Fruit fly (Drosophila melanogaster) whole organism, larva: ENCODE measurements around the gene UbcE2H.
A peak's percentile ranks its signal among the peaks of the same experiment; 100 is the strongest.

Experiments
- noc ChIP-seq: fragments of 200-800 bp; sonication (Bioruptor generic); optimal IDR thresholded peaks from 3 replicates; lab custom pipeline; 2019; ENCODE audit warnings: missing biosample characterization, mild to moderate bottlenecking, missing genetic modification characterization, moderate library complexity

The UbcE2H gene

DNA sequence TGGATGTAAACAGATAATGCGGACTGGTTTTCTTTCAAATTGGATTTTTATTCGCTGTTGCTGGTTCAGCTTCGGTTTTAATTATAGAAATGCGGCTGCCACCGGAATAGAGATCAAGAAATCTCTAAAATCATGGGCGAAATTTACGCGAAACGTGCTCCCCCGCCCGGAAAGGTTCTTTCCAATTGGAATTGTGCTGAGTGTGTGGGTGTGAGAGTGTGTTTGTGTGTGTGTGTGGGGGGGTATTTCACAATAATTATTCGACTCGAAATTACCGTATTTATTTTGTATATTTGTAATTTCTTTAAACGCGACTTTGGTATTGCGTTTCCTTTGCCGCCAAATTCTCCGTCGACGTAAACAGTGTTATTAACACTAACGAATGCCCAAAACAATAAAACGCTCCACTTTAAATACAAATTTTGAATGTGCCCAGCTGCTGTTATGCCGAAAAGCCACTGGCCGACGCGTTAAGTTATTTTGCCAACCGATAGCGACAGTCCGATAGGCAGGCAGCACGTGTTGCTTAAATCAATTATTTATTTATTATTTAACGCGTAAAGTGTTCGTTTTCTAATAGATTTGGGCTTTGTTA, 21.9 kb upstream of the UbcE2H start, which contains the start of gene Gclc:
TSS of gene Gclc (minus strand) at position 431 of the 595 bp plus-strand sequence.
- peak; percentile 17 for TF ChIP-seq noc (tag; lab: Kevin White, UChicago)

DNA sequence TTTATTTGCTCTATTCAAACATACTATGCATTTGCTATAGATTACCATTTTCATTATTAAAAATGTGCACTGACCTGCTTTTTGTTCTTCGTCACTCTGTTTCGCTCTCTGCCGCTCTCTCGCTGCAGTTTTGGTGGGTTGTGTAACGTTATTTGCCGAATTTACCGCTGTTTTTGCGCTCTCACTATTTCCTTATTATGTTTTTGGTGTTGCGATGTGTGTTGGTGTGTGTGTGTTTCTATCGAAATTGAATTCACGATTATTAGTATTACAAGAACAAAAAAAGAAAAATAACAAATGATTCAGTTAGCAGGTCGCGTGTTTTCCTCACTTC, 21.4 kb upstream of the UbcE2H start:
- no peak for TF ChIP-seq noc (tag; lab: Kevin White, UChicago)

DNA sequence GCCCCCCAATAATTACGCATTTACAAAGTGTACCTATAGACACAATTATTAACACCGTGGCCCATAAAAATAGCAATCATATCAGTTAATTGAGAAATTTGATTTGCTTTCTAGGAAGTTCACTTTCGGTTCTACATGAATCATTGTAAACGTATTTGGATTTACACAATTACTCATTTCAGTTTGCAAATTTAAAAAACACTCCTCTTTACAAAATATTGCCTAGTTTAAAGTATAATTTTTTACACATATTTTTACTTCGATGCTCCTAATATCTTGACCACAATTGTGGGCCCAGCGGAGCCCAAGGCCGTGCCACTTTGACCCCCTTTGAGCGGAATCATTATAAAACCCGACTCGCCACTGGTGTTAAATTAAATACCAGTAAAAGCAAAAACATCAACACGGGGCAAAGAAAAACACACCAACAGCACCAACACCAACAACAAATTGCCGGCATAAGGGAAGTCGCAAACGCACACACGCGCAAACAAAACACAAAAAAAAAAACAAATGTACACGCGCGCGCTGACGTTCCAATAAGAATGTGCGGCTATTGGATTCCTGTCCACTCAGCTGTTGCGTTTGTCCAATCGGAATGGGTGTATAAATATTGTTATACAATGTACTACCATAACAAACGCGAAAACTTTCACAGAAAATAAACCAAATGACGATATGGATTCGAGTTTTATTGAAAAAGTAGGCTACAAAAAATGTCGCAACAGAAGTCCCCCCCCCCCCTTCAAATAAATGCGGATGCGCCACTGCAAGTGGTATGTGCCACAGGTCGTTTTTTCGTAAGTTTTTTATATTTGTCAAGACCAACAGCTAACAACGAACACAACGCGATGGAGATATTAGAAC, 20.8 kb upstream of the UbcE2H start:
- TF ChIP-seq noc (tag; lab: Kevin White, UChicago): peak; percentile 77

DNA sequence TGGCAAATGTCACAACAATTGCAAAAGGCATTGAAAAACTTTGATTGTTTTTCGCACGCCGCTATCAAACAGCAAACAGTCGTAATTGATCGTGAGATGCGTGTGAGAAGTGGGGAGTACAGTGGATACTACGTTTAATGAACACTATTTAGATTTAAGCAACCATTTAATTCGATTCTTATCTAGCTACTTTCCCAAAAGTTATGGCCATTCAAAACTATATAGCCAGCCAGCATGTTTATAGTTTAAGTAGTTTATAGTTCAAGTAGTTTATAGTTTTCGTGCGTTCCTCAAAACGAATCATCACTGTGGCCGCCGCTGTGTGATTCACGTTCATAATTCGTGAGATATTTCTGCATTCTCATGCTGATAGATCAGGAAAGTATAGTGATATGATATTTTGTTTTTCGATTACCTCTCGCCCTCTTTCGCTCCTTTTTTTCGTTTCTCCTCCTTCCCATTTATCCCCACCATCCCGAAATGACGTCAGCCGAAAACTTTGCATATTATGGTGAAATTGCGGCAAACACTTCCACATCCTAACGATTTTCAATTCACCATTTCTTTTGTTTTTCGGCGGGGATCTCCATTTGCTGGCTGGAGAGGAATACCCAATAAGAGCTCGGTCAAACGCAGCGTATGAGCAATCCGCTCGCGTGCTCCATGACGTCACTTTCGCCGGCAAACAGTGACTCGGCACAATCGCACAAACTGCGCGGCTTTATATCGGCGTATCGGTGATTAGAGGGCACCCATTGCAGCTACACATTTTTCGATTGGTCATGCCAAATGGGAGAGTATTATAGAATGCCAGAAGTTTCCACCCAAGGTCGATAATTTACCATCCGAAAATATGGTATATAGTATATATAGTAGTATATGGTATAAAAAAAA, 19.8 kb upstream of the UbcE2H start:
- peak; percentile 93 for TF ChIP-seq noc (tag; lab: Kevin White, UChicago)

DNA sequence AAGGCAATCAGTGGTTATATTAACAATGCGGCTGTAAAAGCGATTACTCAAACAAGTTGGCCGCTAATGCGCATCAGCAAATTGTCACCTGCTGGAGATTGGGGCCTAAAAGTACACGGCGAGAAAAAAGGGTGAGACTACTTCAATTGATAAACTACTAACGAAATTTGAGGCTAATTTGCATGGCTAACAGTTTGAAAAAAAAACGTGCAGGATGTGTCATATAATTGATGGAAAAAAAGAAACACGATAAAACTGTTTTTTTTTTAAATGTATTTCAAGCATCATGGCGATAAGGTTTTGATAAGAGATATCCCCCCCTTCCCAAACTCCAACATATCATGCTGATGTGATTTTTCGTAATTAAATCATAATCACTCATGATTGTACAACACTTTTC, 18.9 kb upstream of the UbcE2H start:
- TF ChIP-seq noc (tag; lab: Kevin White, UChicago): peak; percentile 43

DNA sequence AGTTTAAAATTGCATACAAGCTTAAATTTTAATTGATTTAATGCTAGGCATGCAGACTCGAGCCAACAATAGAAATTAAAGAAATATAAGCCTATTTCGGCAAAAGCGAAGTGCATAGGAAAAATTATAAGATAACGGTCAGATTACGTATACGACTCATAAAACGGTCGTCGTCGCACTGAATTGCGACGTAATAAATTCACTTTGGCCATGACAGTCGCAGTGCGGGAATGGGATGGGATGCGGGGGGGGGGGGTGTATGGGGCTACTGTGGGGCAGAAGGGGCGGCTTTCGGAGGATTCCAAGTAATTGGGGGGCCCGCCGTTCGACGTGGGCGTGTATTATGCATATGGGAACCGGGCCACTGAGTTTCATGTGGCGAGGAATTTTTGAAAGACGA, 17.1 kb upstream of the UbcE2H start:
- no peak for TF ChIP-seq noc (tag; lab: Kevin White, UChicago)

DNA sequence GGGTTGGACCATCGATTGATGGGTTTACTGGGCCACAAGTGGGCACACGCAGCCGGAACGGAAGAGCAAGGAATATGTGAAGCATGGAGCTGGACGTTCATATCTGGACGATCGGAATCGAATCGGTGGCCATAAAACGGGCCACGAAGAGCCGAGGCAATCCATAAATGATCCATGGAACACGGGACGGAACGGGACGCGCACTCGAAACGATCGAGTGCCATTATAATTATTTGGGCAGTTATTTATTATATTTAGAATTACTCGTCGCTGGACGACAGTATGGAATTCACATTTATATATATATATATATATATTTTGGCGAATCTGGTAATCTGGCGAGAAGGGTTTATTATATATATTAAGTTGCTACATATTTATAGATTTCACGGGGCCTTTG, 14.1 kb upstream of the UbcE2H start:
- TF ChIP-seq noc (tag; lab: Kevin White, UChicago): no peak

DNA sequence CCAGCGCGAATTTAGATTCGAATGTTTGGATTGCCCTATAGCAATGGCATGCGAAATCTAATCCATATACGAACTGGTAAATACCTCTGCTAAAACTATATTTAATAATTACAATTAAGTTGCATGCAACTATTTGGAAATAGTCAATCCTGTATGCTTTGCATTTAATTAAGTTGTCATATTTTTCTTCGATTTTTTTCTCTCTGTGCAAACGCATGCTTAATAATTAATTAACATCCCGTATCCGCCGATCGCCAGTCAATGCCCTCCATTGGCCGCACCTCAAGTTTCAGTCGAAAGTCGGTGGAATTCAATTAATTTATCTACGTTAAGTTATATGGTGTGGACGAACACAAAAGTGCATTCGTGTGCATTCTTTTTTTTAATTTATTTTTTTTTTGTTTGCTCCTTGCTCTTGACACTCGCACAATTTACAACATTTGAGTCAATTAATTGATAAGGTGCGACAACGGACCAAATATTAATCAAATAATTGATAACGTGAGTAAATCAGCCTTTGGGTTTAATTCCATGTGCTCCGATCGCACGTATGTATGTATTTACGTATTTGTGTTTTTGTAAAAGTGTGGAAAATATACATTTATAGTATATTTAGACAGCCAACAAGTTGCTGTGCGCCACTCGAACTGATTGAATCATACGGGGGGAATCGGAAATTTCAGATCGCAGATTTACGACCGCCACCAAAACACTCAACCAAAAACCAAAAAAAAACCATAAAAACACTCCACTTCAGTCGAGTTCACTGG, 12.6 kb upstream of the UbcE2H start:
- peak; percentile 34 for TF ChIP-seq noc (tag; lab: Kevin White, UChicago)

DNA sequence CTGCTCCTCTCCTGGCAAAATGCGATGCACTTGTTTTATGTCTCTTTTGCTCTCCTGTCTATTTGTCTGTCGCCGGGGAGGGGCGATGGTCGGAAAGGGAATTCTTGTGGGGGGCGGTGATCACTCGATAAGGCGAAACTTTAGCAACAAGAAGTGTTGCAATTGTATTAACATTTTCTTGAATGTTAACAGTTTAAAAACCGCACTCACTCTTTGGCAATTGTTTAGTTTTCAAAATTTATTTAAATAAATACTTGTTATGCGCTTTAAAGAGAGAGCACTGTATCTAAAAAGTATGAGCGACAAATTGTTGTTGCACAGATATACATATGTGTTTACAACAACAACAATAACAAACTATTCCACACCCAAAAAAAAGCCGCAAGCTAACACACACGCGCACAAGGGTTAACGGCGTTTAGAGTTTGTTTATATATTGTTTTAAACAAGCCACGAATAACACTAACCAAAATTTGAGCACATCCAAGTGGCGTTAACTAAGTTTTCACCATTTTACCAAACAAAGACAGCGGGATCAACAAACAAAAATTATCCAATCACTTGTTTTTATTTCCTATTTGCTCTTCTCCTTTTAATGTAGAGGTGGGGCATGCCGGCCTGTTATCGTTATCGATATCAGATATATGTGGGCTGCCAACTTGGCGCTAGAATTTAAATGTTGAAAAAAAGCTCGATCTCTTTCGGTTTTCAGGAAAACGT, 7.8 kb upstream of the UbcE2H start, which contains the start of gene CG2258:
TSS of gene CG2258 (minus strand) at position 617 of the 720 bp plus-strand sequence.
- peak; percentile 92 for TF ChIP-seq noc (tag; lab: Kevin White, UChicago)

DNA sequence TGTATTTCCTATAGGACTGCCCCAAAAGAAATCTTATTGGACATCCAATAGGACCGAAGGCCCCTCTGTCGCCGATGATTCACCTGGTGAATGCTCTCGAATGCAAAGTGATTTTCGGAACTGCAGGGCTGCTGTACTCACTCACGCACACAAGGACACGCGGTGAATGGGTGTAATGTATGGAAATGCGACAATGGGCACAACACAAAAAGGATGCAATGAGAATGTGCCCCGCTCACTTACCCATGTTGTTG, 6.9 kb upstream of the UbcE2H start:
- no peak for TF ChIP-seq noc (tag; lab: Kevin White, UChicago)

DNA sequence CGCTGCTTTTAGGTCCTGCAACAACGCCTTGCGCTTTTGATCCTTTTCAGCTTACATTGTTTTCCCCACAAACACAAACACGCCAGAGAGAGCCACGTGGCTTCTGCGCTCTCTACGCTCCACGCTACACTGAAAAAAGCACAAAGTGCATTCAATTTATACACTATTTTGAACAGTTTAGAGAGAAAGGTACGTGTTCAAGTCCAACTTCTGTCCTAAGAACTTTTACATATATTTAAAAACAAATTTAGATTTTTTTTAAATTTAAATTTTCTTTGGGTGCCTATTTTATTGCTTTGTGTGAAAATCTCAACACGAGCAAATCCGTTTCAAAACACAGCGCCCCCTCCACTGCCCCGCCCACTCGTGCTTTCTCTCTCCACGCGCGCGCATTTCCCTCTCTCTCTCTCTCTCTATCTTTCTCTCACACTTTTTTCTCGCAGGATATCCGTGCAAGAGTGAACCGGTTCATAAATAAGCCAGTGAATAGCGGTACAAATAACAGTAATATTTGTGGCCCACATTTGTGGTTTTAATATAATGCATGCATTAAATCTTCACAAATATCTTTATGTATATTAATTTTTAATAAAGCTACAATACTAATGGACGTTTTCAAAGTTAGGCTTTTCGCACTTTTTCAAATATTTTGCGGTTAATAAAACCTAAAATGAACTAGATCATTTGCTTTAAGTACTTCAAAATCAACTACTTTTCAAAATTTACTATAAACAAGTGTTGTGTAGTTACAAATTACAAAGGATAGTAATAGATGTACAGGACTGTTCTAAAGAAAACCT, 6.4 kb upstream of the UbcE2H start:
- peak; percentile 14 for TF ChIP-seq noc (tag; lab: Kevin White, UChicago)

DNA sequence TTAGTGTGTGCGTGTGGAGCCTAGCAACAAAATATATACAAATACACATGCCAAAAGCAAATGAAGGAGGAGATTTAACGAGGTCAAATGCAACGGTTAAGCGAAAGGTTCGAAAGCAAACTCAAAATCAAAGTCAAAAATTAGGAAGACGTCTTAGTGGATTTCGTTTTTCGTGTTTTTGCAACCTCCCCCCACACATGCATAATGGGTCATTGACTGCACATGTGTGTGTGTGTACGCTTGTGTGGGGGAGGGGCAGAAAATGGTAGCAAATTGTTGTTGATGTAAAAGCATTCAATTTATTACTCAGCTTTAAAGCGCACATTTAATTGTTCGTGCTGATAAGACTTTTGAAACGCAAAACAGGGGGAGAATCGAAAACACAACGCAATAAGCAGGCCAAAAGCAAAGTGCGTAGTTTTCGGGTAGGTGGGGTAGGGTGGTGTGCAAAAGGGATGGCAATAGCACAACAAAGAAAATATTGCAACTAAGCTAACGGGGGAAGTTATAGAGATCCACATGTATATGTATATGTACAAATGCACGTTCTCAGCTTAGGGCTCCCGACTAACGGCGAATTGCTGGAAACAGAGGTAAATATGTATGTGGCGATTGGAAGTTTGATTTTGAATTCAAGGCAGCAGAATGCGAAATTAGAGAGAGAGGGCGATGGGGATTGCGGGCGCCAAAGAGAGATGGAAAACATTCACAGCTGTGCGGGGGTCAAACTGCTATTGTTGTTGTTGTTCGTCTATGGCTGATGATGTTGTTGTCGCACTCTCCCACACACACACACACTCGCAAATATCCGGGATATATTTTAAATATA, 757 bp downstream of the UbcE2H start:
- peak; percentile 6 for TF ChIP-seq noc (tag; lab: Kevin White, UChicago)

DNA sequence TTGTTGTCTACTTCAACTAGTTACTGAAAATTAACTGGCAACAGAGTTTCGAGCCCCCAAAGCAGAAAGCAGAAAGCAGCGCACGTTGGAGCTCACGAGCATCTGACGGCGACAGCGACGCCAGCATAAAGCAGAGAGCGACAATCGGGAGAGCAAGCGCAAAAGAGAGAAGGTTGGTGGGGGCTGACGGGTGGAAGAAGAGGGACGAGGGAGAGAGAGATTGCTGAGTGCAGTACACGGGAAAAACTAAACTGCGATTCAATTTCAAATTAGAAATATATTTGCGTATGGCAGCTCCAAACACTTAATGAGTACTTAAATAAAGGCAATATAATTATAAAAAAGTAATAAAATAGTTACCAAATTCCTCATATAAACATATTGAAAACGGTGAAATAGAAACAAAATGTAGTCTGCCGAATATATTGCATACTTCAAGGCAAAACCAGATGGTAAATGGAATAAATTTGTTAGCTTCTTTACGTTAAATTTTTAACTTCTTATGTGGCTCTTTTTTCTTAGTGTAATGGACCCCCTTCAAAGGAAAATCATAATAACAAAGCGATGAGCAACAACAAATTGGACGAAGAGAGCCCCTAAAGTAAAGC, 1.7 kb downstream of the UbcE2H start:
- TF ChIP-seq noc (tag; lab: Kevin White, UChicago): peak; percentile 88
